Fruit fly (Drosophila melanogaster) S2 (cell line): ENCODE measurements around the gene CG2656.

ENCODE experiments used
- CG8478 ChIP-seq: fragments of >200 bp; optimal IDR thresholded peaks from 2 replicates; lab custom pipeline; 2018
- CTCF ChIP-seq, 2 experiments: fragments of >200 bp; optimal IDR thresholded peaks; 2 replicates each; lab custom pipeline; 2018

dm6 chr3R:7157102-7157501 is 12.6 kb downstream of the CG2656 start:
- TF ChIP-seq CTCF (optimal IDR thresholded peaks at IDR 0.05; lab: Kevin White, UChicago) (no peak), CG8478 (lab: Kevin White, UChicago) (no peak)
